Fruit fly (Drosophila melanogaster) whole organism, embryonic: Measurements from ENCODE around the gene Dcps.

Experiments used
- Atf-2 ChIP-seq: fragments of 200-800 bp; sonication (Bioruptor generic); optimal IDR thresholded peaks from 2 replicates; lab custom pipeline; 2016; ENCODE audit warnings: missing biosample characterization, missing genetic modification characterization
- CG11247 ChIP-seq: fragments of 200-800 bp; sonication (Bioruptor generic); IDR thresholded peaks from 2 replicates; pipeline ENCODE4 v1.3.6; 2022; ENCODE audit warnings: missing biosample characterization, missing genetic modification characterization
- CG12104 ChIP-seq: fragments of 200-800 bp; sonication (Bioruptor generic); optimal IDR thresholded peaks from 3 replicates; lab custom pipeline; 2016; ENCODE audit warnings: missing biosample characterization, missing genetic modification characterization
- CG12236 ChIP-seq: fragments of 200-800 bp; sonication (Bioruptor generic); optimal IDR thresholded peaks from 2 replicates; lab custom pipeline; 2016; ENCODE audit warnings: missing biosample characterization, missing genetic modification characterization
- CG1233 ChIP-seq: fragments of 200-800 bp; sonication (Bioruptor generic); optimal IDR thresholded peaks from 4 replicates; lab custom pipeline; 2018; ENCODE audit warnings: missing biosample characterization, mild to moderate bottlenecking, missing genetic modification characterization
- CG13123 ChIP-seq: fragments of 200-800 bp; sonication (Bioruptor generic); optimal IDR thresholded peaks from 2 replicates; lab custom pipeline; 2016; ENCODE audit warnings: missing biosample characterization, missing genetic modification characterization
- CG14860 ChIP-seq: fragments of 200-800 bp; sonication (Bioruptor generic); IDR thresholded peaks from 3 replicates; pipeline ENCODE4 v1.3.6; 2022; ENCODE audit warnings: missing biosample characterization, missing genetic modification characterization; ENCODE audit not compliant: partially characterized antibody
- CG15073 ChIP-seq: fragments of 200-800 bp; sonication (Bioruptor generic); optimal IDR thresholded peaks from 2 replicates; lab custom pipeline; 2016; ENCODE audit warnings: missing biosample characterization, missing genetic modification characterization
- CG1603 ChIP-seq: fragments of 200-800 bp; sonication (Bioruptor generic); optimal IDR thresholded peaks from 2 replicates; lab custom pipeline; 2019; ENCODE audit warnings: missing biosample characterization, mild to moderate bottlenecking, missing genetic modification characterization, moderate library complexity
- CG1792 ChIP-seq: fragments of 200-800 bp; sonication (Bioruptor generic); optimal IDR thresholded peaks from 2 replicates; lab custom pipeline; 2016; ENCODE audit warnings: missing biosample characterization, missing genetic modification characterization
- CG32532 ChIP-seq: fragments of 200-800 bp; sonication (Bioruptor generic); IDR thresholded peaks from 2 replicates; pipeline ENCODE4 v1.3.6; 2022; ENCODE audit warnings: missing biosample characterization, missing genetic modification characterization
- CG3726 ChIP-seq: fragments of 200-800 bp; sonication (Bioruptor generic); IDR thresholded peaks from 3 replicates; pipeline ENCODE4, ENCODE4 v1.3.6; 2022; ENCODE audit warnings: missing biosample characterization, missing genetic modification characterization
- CG6272 ChIP-seq: fragments of 200-800 bp; sonication (Bioruptor generic); IDR thresholded peaks from 2 replicates; pipeline ENCODE4 v1.3.6; 2022; ENCODE audit warnings: missing biosample characterization, missing genetic modification characterization
- CG8478 ChIP-seq: fragments of >200 bp; optimal IDR thresholded peaks from 2 replicates; lab custom pipeline; 2018
- CG8765 ChIP-seq: fragments of 200-800 bp; sonication (Bioruptor generic); IDR thresholded peaks from 2 replicates; pipeline ENCODE4 v1.3.6; 2022; ENCODE audit warnings: missing biosample characterization, missing genetic modification characterization
- CG9609 ChIP-seq: fragments of 200-800 bp; sonication (Bioruptor generic); optimal IDR thresholded peaks from 3 replicates; lab custom pipeline; 2016; ENCODE audit warnings: missing biosample characterization, missing genetic modification characterization
- CG9876 ChIP-seq: fragments of 200-800 bp; sonication (Bioruptor generic); optimal IDR thresholded peaks from 2 replicates; lab custom pipeline; 2016; ENCODE audit warnings: missing biosample characterization, missing genetic modification characterization
- CoRest ChIP-seq: fragments of 200-800 bp; sonication (Bioruptor generic); optimal IDR thresholded peaks from 3 replicates; lab custom pipeline; 2018; ENCODE audit warnings: missing biosample characterization, mild to moderate bottlenecking, missing genetic modification characterization, moderate library complexity
- Dll ChIP-seq: fragments of 200-800 bp; sonication (Bioruptor generic); IDR thresholded peaks from 4 replicates; pipeline ENCODE4 v1.3.6; 2022; ENCODE audit warnings: missing biosample characterization, missing genetic modification characterization; ENCODE audit not compliant: partially characterized antibody
- Dref ChIP-seq: fragments of 200-800 bp; sonication (Bioruptor generic); IDR thresholded peaks from 2 replicates; pipeline ENCODE4 v1.3.6; 2022; ENCODE audit warnings: missing biosample characterization, missing genetic modification characterization
- ERR ChIP-seq: fragments of 200-800 bp; sonication (Bioruptor generic); optimal IDR thresholded peaks from 2 replicates; lab custom pipeline; 2016; ENCODE audit warnings: missing biosample characterization, missing genetic modification characterization
- Fer1 ChIP-seq: fragments of 200-800 bp; sonication (Bioruptor generic); optimal IDR thresholded peaks from 2 replicates; lab custom pipeline; 2017; ENCODE audit warnings: missing biosample characterization, mild to moderate bottlenecking, missing genetic modification characterization
- GATAe ChIP-seq: fragments of 200-800 bp; sonication (Bioruptor generic); conservative IDR thresholded peaks from 2 replicates; pipeline ENCODE4 v1.3.6; 2022; ENCODE audit warnings: missing biosample characterization, missing genetic modification characterization
- Hr51 ChIP-seq, 2 experiments: fragments of 200-800 bp; sonication (Bioruptor generic); optimal IDR thresholded peaks; 2 replicates in 1 of 2; 3 replicates in 1 of 2; lab custom pipeline; 2016 to 2018; ENCODE audit warnings: missing biosample characterization in 2 of 2, missing genetic modification characterization in 2 of 2, mild to moderate bottlenecking in 1 of 2, moderate library complexity in 1 of 2
- Jarid2 ChIP-seq: fragments of 200-800 bp; sonication (Bioruptor generic); optimal IDR thresholded peaks from 3 replicates; lab custom pipeline; 2017; ENCODE audit warnings: mild to moderate bottlenecking, missing biosample characterization, missing genetic modification reagents, missing genetic modification characterization
- Max ChIP-seq: fragments of 200-800 bp; sonication (Bioruptor generic); optimal IDR thresholded peaks from 2 replicates; lab custom pipeline; 2016; ENCODE audit warnings: missing biosample characterization, mild to moderate bottlenecking, missing genetic modification characterization
- Meics ChIP-seq: fragments of 200-800 bp; sonication (Bioruptor generic); optimal IDR thresholded peaks from 2 replicates; lab custom pipeline; 2017; ENCODE audit warnings: missing biosample characterization, mild to moderate bottlenecking, missing genetic modification characterization
- Myb ChIP-seq: fragments of 200-800 bp; sonication (Bioruptor generic); optimal IDR thresholded peaks from 2 replicates; lab custom pipeline; 2016; ENCODE audit warnings: missing biosample characterization, missing genetic modification characterization
- Oaz ChIP-seq: fragments of 200-800 bp; sonication (Bioruptor generic); IDR thresholded peaks from 2 replicates; pipeline ENCODE4 v1.3.6; 2022; ENCODE audit warnings: missing biosample characterization, missing genetic modification characterization
- Oli ChIP-seq: fragments of 200-800 bp; sonication (Bioruptor generic); optimal IDR thresholded peaks from 2 replicates; lab custom pipeline; 2018; ENCODE audit warnings: missing biosample characterization, mild to moderate bottlenecking, missing genetic modification characterization, moderate library complexity
- Side ChIP-seq: fragments of 200-800 bp; sonication (Bioruptor generic); optimal IDR thresholded peaks from 2 replicates; lab custom pipeline; 2016; ENCODE audit warnings: missing biosample characterization, missing genetic modification characterization
- abd-A ChIP-seq: fragments of 200-800 bp; sonication (Bioruptor generic); optimal IDR thresholded peaks from 3 replicates; lab custom pipeline; 2019; ENCODE audit warnings: missing biosample characterization, mild to moderate bottlenecking, missing genetic modification characterization, moderate library complexity
- corto ChIP-seq: fragments of 200-800 bp; sonication (Bioruptor generic); optimal IDR thresholded peaks from 2 replicates; lab custom pipeline; 2016; ENCODE audit warnings: missing biosample characterization, mild to moderate bottlenecking, missing genetic modification characterization, moderate library complexity
- danr ChIP-seq: fragments of 200-800 bp; sonication (Bioruptor generic); IDR thresholded peaks from 2 replicates; pipeline ENCODE4 v1.3.6; 2022; ENCODE audit warnings: missing biosample characterization, missing genetic modification characterization
- esg ChIP-seq: fragments of 200-800 bp; sonication (Bioruptor generic); conservative IDR thresholded peaks from 2 replicates; pipeline ENCODE4 v1.3.6; 2022; ENCODE audit warnings: missing biosample characterization, missing genetic modification characterization
- eve ChIP-seq, 2 experiments: fragments of >200 bp; optimal IDR thresholded peaks; 2 replicates each; lab custom pipeline; 2017; ENCODE audit warnings: missing biosample characterization in 2 of 2, missing genetic modification characterization in 2 of 2
- exex ChIP-seq: fragments of 200-800 bp; sonication (Bioruptor generic); optimal IDR thresholded peaks from 4 replicates; lab custom pipeline; 2018; ENCODE audit warnings: missing biosample characterization, mild to moderate bottlenecking, missing genetic modification characterization, moderate library complexity
- eyg ChIP-seq: fragments of 200-800 bp; sonication (Bioruptor generic); optimal IDR thresholded peaks from 3 replicates; lab custom pipeline; 2016; ENCODE audit warnings: missing biosample characterization, missing genetic modification characterization
- gcm2 ChIP-seq: fragments of 200-800 bp; sonication (Bioruptor generic); optimal IDR thresholded peaks from 2 replicates; lab custom pipeline; 2016; ENCODE audit warnings: missing biosample characterization, missing genetic modification characterization
- insv ChIP-seq, 2 experiments: fragments of 200-800 bp; sonication (Bioruptor generic); optimal IDR thresholded peaks; 3 replicates each; lab custom pipeline; 2016 to 2018; ENCODE audit warnings: missing biosample characterization in 2 of 2, missing genetic modification characterization in 2 of 2
- ken ChIP-seq: fragments of 200-800 bp; sonication (Bioruptor generic); IDR thresholded peaks from 3 replicates; pipeline ENCODE4 v1.3.6; 2022; ENCODE audit warnings: missing biosample characterization, missing genetic modification characterization
- kni ChIP-seq: fragments of 200-800 bp; sonication (Bioruptor generic); optimal IDR thresholded peaks from 3 replicates; lab custom pipeline; 2017; ENCODE audit warnings: mild to moderate bottlenecking, missing biosample characterization, missing genetic modification reagents, missing genetic modification characterization
- onecut ChIP-seq: fragments of 200-800 bp; sonication (Bioruptor generic); IDR thresholded peaks from 2 replicates; pipeline ENCODE4 v1.3.6; 2022; ENCODE audit warnings: missing biosample characterization, missing genetic modification characterization
- pb ChIP-seq: fragments of 200-800 bp; sonication (Bioruptor generic); optimal IDR thresholded peaks from 3 replicates; lab custom pipeline; 2016; ENCODE audit warnings: missing biosample characterization, missing genetic modification characterization
- ro ChIP-seq: fragments of 200-800 bp; sonication (Bioruptor generic); IDR thresholded peaks from 2 replicates; pipeline ENCODE4 v1.3.6; 2022; ENCODE audit warnings: missing biosample characterization, missing genetic modification characterization
- sc ChIP-seq, 3 experiments: fragments of >200 bp in 2 of 3; fragments of 200-800 bp in 1 of 3; sonication (Bioruptor generic) in 1 of 3; optimal IDR thresholded peaks; 2 replicates in 2 of 3; 3 replicates in 1 of 3; lab custom pipeline; 2017; ENCODE audit warnings: mild to moderate bottlenecking in 1 of 3, missing biosample characterization in 1 of 3, missing genetic modification characterization in 1 of 3, missing genetic modification reagents in 1 of 3
- shn ChIP-seq: fragments of 200-800 bp; sonication (Bioruptor generic); optimal IDR thresholded peaks from 3 replicates; lab custom pipeline; 2016; ENCODE audit warnings: missing biosample characterization, missing genetic modification characterization
- slp2 ChIP-seq: fragments of 200-800 bp; sonication (Bioruptor generic); optimal IDR thresholded peaks from 2 replicates; lab custom pipeline; 2016; ENCODE audit warnings: missing biosample characterization, missing genetic modification characterization
- sna ChIP-seq: fragments of 200-800 bp; sonication (Bioruptor generic); IDR thresholded peaks from 2 replicates; pipeline ENCODE4 v1.3.6; 2022; ENCODE audit warnings: missing biosample characterization, missing genetic modification characterization; ENCODE audit not compliant: partially characterized antibody
- stwl ChIP-seq: fragments of 200-800 bp; sonication (Bioruptor generic); optimal IDR thresholded peaks from 3 replicates; lab custom pipeline; 2018; ENCODE audit warnings: missing biosample characterization, mild to moderate bottlenecking, missing genetic modification characterization, moderate library complexity

The Dcps gene

dm6 chr3R:5736305-5736869 is 18.2 kb downstream of the Dcps start, which contains the start of the genes CG2100 and CG1236 (continued):
- TF ChIP-seq CG13123 (GFP tag; lab: Kevin White, UChicago) (peak; percentile 27), CG15073 (GFP tag; lab: Kevin White, UChicago) (no peak), Oaz (no peak), abd-A (no peak), CG12104 (GFP tag; lab: Kevin White, UChicago) (peak; percentile 71), eve (GFP tag; optimal IDR thresholded peaks at IDR 0.05; lab: Kevin White, UChicago) (no peak), CG11247 (GFP tag; lab: Robert Waterston, UW) (peak; percentile 65), slp2 (peak; percentile 10), Meics (GFP tag; lab: Kevin White, UChicago) (peak; percentile 85), insv (GFP tag; optimal IDR thresholded peaks at IDR 0.05; lab: Kevin White, UChicago) (peak in 1 of 2 experiments; percentile 6), eyg (GFP tag; lab: Kevin White, UChicago) (no peak), CG14860 (GFP tag; lab: Robert Waterston, UW) (no peak), Max (GFP tag; lab: Kevin White, UChicago) (peak; percentile 58), corto (no peak), CG8765 (GFP tag; lab: Robert Waterston, UW) (peak; percentile 60), exex (tag; lab: Kevin White, UChicago) (peak; percentile 42), Myb (GFP tag; lab: Kevin White, UChicago) (peak; percentile 32), sna (GFP tag; lab: Robert Waterston, UW) (no peak), esg (peak; percentile 80), ken (GFP tag; lab: Robert Waterston, UW) (0 out of 3 replicates have a peak, but pooled peaks have one; percentile 53), CG3726 (GFP tag; lab: Robert Waterston, UW) (peak; percentile 73; the same call in 2 of the 3 replicates), CG8478 (lab: Kevin White, UChicago) (no peak), ERR (GFP tag; lab: Kevin White, UChicago) (no peak), CG1233 (peak; percentile 85), Hr51 (GFP tag; optimal IDR thresholded peaks at IDR 0.05; lab: Kevin White, UChicago) (peak; percentile 53 to 91), Fer1 (GFP tag; lab: Kevin White, UChicago) (peak; percentile 81), Atf-2 (GFP tag; lab: Kevin White, UChicago) (peak; percentile 31), shn (GFP tag; lab: Kevin White, UChicago) (no peak), Side (GFP tag; lab: Kevin White, UChicago) (no peak), Dref (no peak), CG9876 (GFP tag; lab: Kevin White, UChicago) (peak; percentile 11), stwl (tag; lab: Kevin White, UChicago) (peak; percentile 36), CG6272 (peak; percentile 66), Jarid2 (GFP tag; lab: Kevin White, UChicago) (peak; percentile 60), danr (no peak), CG9609 (GFP tag; lab: Kevin White, UChicago) (peak; percentile 11), pb (no peak), Oli (tag; lab: Kevin White, UChicago) (peak; percentile 88), CoRest (peak; percentile 93), sc (optimal IDR thresholded peaks at IDR 0.05; lab: Kevin White, UChicago) (no peak), sc (GFP tag; optimal IDR thresholded peaks at IDR 0.05; lab: Kevin White, UChicago) (peak; percentile 85), CG1792 (GFP tag; lab: Kevin White, UChicago) (peak; percentile 7), CG1603 (no peak), gcm2 (peak; percentile 13), CG32532 (GFP tag; lab: Robert Waterston, UW) (peak; percentile 68; the same call in 1 of the 2 replicates), ro (no peak; the same call in 1 of the 2 replicates), CG12236 (GFP tag; lab: Kevin White, UChicago) (no peak), kni (no peak), GATAe (no peak), Dll (GFP tag; lab: Robert Waterston, UW) (no peak), onecut (GFP tag; lab: Robert Waterston, UW) (peak; percentile 68)
